Fruit fly (Drosophila melanogaster): ENCODE data around the gene CG8461.
A peak's percentile ranks its signal among the peaks of the same experiment; 100 is the strongest.

The CG8461 gene

DNA sequence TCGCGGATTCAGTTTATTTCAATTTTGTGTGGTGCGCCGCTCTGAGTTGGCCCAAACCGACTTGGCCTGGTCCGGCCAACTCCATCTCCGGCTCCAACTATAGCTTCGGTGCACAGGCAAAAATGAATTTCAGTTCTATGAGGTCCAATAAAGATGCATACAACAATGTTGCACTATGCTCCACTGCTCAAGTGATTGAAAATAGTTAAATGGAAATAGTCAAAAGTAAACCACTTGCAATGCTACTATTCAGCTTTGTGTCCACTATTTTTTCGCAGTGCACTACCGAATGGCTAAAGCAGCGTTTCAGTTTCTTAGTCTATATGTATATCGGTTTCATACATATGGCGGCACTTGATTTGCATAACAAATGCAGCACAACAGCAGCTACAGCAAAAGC lies 37.2 kb downstream of the CG8461 start (continued):
- TF ChIP-seq ind (GFP tag; optimal IDR thresholded peaks at IDR 0.05): peak; percentile 83
- TF ChIP-seq CG11456 (GFP tag; IDR thresholded peaks at IDR 0.05): peak; percentile 82
- TF ChIP-seq tgo (GFP tag; IDR thresholded peaks at IDR 0.05): peak; percentile 81
- TF ChIP-seq HLH4C (GFP tag; IDR thresholded peaks at IDR 0.05; ENCODE audit: partially characterized antibody): no peak
- TF ChIP-seq dati (GFP tag; IDR thresholded peaks at IDR 0.05): no peak
- peak; percentile 63 for TF ChIP-seq sens-2 (GFP tag; IDR thresholded peaks at IDR 0.05)
- peak; percentile 42 for TF ChIP-seq CG2875 (GFP tag; optimal IDR thresholded peaks at IDR 0.05)
- TF ChIP-seq stwl (tag; optimal IDR thresholded peaks at IDR 0.05): no peak
- no peak for TF ChIP-seq crol (GFP tag; IDR thresholded peaks at IDR 0.05)
- peak; percentile 31 for TF ChIP-seq CG9437 (GFP tag; optimal IDR thresholded peaks at IDR 0.05)
- TF ChIP-seq cwo (GFP tag; optimal IDR thresholded peaks at IDR 0.05): peak; percentile 27
- no peak for TF ChIP-seq CG2202 (tag; optimal IDR thresholded peaks at IDR 0.05)
- TF ChIP-seq mam (GFP tag; optimal IDR thresholded peaks at IDR 0.05): peak; percentile 54
- no peak for TF ChIP-seq bbx (GFP tag; IDR thresholded peaks at IDR 0.05; ENCODE audit: partially characterized antibody)
- TF ChIP-seq CG7987 (GFP tag; optimal IDR thresholded peaks at IDR 0.05): no peak
- TF ChIP-seq Poxn (GFP tag; IDR thresholded peaks at IDR 0.05): no peak
- TF ChIP-seq yki (optimal IDR thresholded peaks at IDR 0.05): no peak
- TF ChIP-seq gem (tag; optimal IDR thresholded peaks at IDR 0.05): peak; percentile 73
- peak; percentile 61 for TF ChIP-seq CG2712 (tag; optimal IDR thresholded peaks at IDR 0.05)
- no peak for TF ChIP-seq hb (GFP tag; IDR thresholded peaks at IDR 0.05; ENCODE audit: partially characterized antibody)
- no peak for TF ChIP-seq CTCF (GFP tag; optimal IDR thresholded peaks at IDR 0.05)
- TF ChIP-seq CG4707 (GFP tag; optimal IDR thresholded peaks at IDR 0.05): no peak
- no peak for TF ChIP-seq CG6175 (GFP tag; IDR thresholded peaks at IDR 0.05)
- peak; percentile 85 for TF ChIP-seq CG17359 (tag; optimal IDR thresholded peaks at IDR 0.05)
- TF ChIP-seq ssp (GFP tag; IDR thresholded peaks at IDR 0.05): peak; percentile 45; the same call in 1 of the 2 replicates
- TF ChIP-seq gcm (GFP tag; optimal IDR thresholded peaks at IDR 0.05): peak; percentile 18
- TF ChIP-seq sna (GFP tag; IDR thresholded peaks at IDR 0.05; ENCODE audit: partially characterized antibody): no peak
- peak; percentile 59 for TF ChIP-seq CoRest (tag; optimal IDR thresholded peaks at IDR 0.05)
- TF ChIP-seq Myb (GFP tag; optimal IDR thresholded peaks at IDR 0.05): peak; percentile 28
- TF ChIP-seq Fer1 (GFP tag; optimal IDR thresholded peaks at IDR 0.05): peak; percentile 78
- peak; percentile 72 for TF ChIP-seq Xbp1 (GFP tag; optimal IDR thresholded peaks at IDR 0.05)
- no peak for TF ChIP-seq wdn (GFP tag; IDR thresholded peaks at IDR 0.05)
- no peak for TF ChIP-seq NC2β (GFP tag; optimal IDR thresholded peaks at IDR 0.05)
- TF ChIP-seq CG15696 (tag; optimal IDR thresholded peaks at IDR 0.05): no peak
- peak; percentile 46 for TF ChIP-seq CG10209 (GFP tag; optimal IDR thresholded peaks at IDR 0.05)
- TF ChIP-seq CG3847 (GFP tag; IDR thresholded peaks at IDR 0.05): peak; percentile 53
- no peak for TF ChIP-seq crp (GFP tag; optimal IDR thresholded peaks at IDR 0.05)
- peak; percentile 52 for TF ChIP-seq CHES-1-like (GFP tag; optimal IDR thresholded peaks at IDR 0.05)
- TF ChIP-seq CG4617 (GFP tag; optimal IDR thresholded peaks at IDR 0.05; ENCODE audit: borderline replicate concordance): no peak
- TF ChIP-seq dm (GFP tag; optimal IDR thresholded peaks at IDR 0.05): no peak
- TF ChIP-seq Aef1 (GFP tag; IDR thresholded peaks at IDR 0.05): peak; percentile 79
- TF ChIP-seq p53 (GFP tag; optimal IDR thresholded peaks at IDR 0.05): peak; percentile 34
- peak; percentile 77 for TF ChIP-seq Atf6 (GFP tag; IDR thresholded peaks at IDR 0.05)
- TF ChIP-seq CG14710 (tag; optimal IDR thresholded peaks at IDR 0.05): no peak
- no peak for TF ChIP-seq pan (optimal IDR thresholded peaks at IDR 0.05)
- TF ChIP-seq pan (GFP tag; optimal IDR thresholded peaks at IDR 0.05 in 1 of 2, IDR thresholded peaks at IDR 0.05 in 1 of 2): peak in 1 of 2 experiments; percentile 81
- TF ChIP-seq CG17186 (GFP tag; optimal IDR thresholded peaks at IDR 0.05): no peak
- peak; percentile 26; the same call in 1 of the 2 replicates for TF ChIP-seq CG17612 (GFP tag; IDR thresholded peaks at IDR 0.05)
- TF ChIP-seq Bgb (GFP tag; IDR thresholded peaks at IDR 0.05; ENCODE audit: partially characterized antibody): no peak
- no peak for TF ChIP-seq mld (GFP tag; IDR thresholded peaks at IDR 0.05; ENCODE audit: partially characterized antibody)
- no peak for TF ChIP-seq CG12104 (GFP tag; optimal IDR thresholded peaks at IDR 0.05)
- peak; percentile 4 for TF ChIP-seq nerfin-1 (tag; optimal IDR thresholded peaks at IDR 0.05)
